Fruit fly (Drosophila melanogaster): ENCODE results near the gene CG7115.

CG7115 gene

DNA sequence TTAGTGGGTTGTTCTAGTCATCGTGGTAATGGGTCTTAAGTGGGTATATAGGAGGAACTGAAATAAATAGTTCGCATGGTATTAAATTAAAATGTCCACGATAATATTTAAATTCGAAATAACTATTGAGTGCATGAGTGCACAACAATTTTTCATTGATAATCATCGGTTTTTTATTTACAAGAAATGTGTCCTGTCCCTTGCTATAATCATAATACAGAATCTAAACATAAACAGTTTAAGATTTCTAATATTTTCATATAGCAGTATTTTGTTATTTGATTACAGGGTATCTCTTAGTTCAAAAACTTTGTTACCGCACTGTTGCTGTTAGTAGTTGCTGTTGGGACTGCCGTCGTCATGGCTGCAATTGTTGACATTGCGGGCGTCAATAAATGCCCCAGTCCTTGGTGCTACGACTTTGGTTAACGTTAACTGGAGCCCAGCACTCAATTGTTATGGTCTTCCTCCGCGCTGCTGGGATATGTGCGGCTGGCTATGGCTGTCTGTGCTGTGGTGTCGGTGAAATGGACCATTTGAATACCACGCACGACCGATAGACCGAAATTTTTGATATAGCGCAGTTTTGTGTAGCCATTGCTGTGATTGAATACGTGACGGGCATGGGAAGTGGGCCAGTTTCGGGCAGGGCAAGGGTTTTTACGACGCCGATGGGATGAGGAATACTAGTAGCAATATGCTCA, 51.0 kb downstream of the CG7115 start (continued):
- no peak for TF ChIP-seq ara (GFP tag; IDR thresholded peaks at IDR 0.05)
- no peak for TF ChIP-seq pfk (GFP tag; optimal IDR thresholded peaks at IDR 0.05)
- TF ChIP-seq Hsf (GFP tag; optimal IDR thresholded peaks at IDR 0.05) = peak; percentile 25
- no peak for TF ChIP-seq CG10274 (GFP tag; optimal IDR thresholded peaks at IDR 0.05)
- no peak for TF ChIP-seq ci (GFP tag; IDR thresholded peaks at IDR 0.05)
- TF ChIP-seq chm (GFP tag; IDR thresholded peaks at IDR 0.05) = no peak
- TF ChIP-seq CG10543 (GFP tag; optimal IDR thresholded peaks at IDR 0.05) = no peak
- peak; percentile 42 for TF ChIP-seq Xbp1 (GFP tag; optimal IDR thresholded peaks at IDR 0.05)
- TF ChIP-seq CG17829 (tag; optimal IDR thresholded peaks at IDR 0.05) = peak; percentile 17
- no peak for TF ChIP-seq Side (GFP tag; optimal IDR thresholded peaks at IDR 0.05)
- TF ChIP-seq Optix (GFP tag; IDR thresholded peaks at IDR 0.05) = no peak
- TF ChIP-seq CG2202 (tag; optimal IDR thresholded peaks at IDR 0.05) = no peak
- no peak for TF ChIP-seq CG31224 (GFP tag; IDR thresholded peaks at IDR 0.05)
- TF ChIP-seq pzg (GFP tag; optimal IDR thresholded peaks at IDR 0.05) = no peak
- TF ChIP-seq Nf-YA (GFP tag; IDR thresholded peaks at IDR 0.05) = no peak
- TF ChIP-seq CG9437 (GFP tag; optimal IDR thresholded peaks at IDR 0.05) = peak; percentile 4
- peak; percentile 34 for TF ChIP-seq CG13624 (GFP tag; optimal IDR thresholded peaks at IDR 0.05)
- TF ChIP-seq NC2α (GFP tag; optimal IDR thresholded peaks at IDR 0.05) = no peak
- TF ChIP-seq CG4404 (GFP tag; IDR thresholded peaks at IDR 0.05) = 0 out of 2 replicates have a peak, but pooled peaks have one; percentile 24
- TF ChIP-seq mam (GFP tag; optimal IDR thresholded peaks at IDR 0.05) = peak; percentile 41
- TF ChIP-seq Asciz (GFP tag; optimal IDR thresholded peaks at IDR 0.05) = peak; percentile 16
- TF ChIP-seq MESR4 (GFP tag; optimal IDR thresholded peaks at IDR 0.05) = no peak
- peak in 1 of 2 experiments; percentile 51 for TF ChIP-seq eve (GFP tag; optimal IDR thresholded peaks at IDR 0.05)
- no peak for TF ChIP-seq CG8388 (GFP tag; optimal IDR thresholded peaks at IDR 0.05)
- no peak for TF ChIP-seq CG10979 (tag; optimal IDR thresholded peaks at IDR 0.05)
- no peak for TF ChIP-seq CG10959 (GFP tag; IDR thresholded peaks at IDR 0.05)
- TF ChIP-seq zen (tag; optimal IDR thresholded peaks at IDR 0.05) = no peak
- no peak; the same call in 1 of the 2 replicates for TF ChIP-seq Xrp1 (GFP tag; IDR thresholded peaks at IDR 0.05)
- TF ChIP-seq hbn (GFP tag; IDR thresholded peaks at IDR 0.05; ENCODE audit: partially characterized antibody) = no peak
- TF ChIP-seq hb (GFP tag; IDR thresholded peaks at IDR 0.05; ENCODE audit: partially characterized antibody) = no peak
- no peak for TF ChIP-seq usp (GFP tag; optimal IDR thresholded peaks at IDR 0.05)
- no peak for TF ChIP-seq CG11560 (tag; IDR thresholded peaks at IDR 0.05)
- no peak for TF ChIP-seq esg (GFP tag; conservative IDR thresholded peaks at IDR 0.05)
- TF ChIP-seq croc (GFP tag; conservative IDR thresholded peaks at IDR 0.05) = no peak
- no peak for TF ChIP-seq tup (GFP tag; optimal IDR thresholded peaks at IDR 0.05)
- TF ChIP-seq CG8359 (GFP tag; optimal IDR thresholded peaks at IDR 0.05; ENCODE audit: borderline replicate concordance) = no peak
- TF ChIP-seq p53 (GFP tag; optimal IDR thresholded peaks at IDR 0.05) = no peak
- no peak for TF ChIP-seq Chrac-16 (GFP tag; optimal IDR thresholded peaks at IDR 0.05)
- peak; percentile 9 for TF ChIP-seq CG12155 (GFP tag; optimal IDR thresholded peaks at IDR 0.05)
- TF ChIP-seq ase (GFP tag; IDR thresholded peaks at IDR 0.05) = no peak
- TF ChIP-seq da (GFP tag; optimal IDR thresholded peaks at IDR 0.05) = no peak
- no peak for TF ChIP-seq CG12744 (GFP tag; optimal IDR thresholded peaks at IDR 0.05)
- TF ChIP-seq Abd-B (GFP tag; optimal IDR thresholded peaks at IDR 0.05) = peak; percentile 39
- peak; percentile 15 for TF ChIP-seq bcd (GFP tag; optimal IDR thresholded peaks at IDR 0.05)
- TF ChIP-seq nau (GFP tag; optimal IDR thresholded peaks at IDR 0.05) = peak; percentile 59
- no peak for TF ChIP-seq CG4328 (GFP tag; optimal IDR thresholded peaks at IDR 0.05)
- TF ChIP-seq CG14965 (GFP tag; optimal IDR thresholded peaks at IDR 0.05; ENCODE audit: borderline replicate concordance) = no peak
- no peak for TF ChIP-seq ranshi (GFP tag; IDR thresholded peaks at IDR 0.05)
- peak; percentile 73 for TF ChIP-seq kni (GFP tag; optimal IDR thresholded peaks at IDR 0.05)
- no peak for TF ChIP-seq CG6654 (GFP tag; optimal IDR thresholded peaks at IDR 0.05)
